Worm (Caenorhabditis elegans): ENCODE measurements around the gene Y39G8B.13.

- TF ChIP-seq him-1 (tag; optimal IDR thresholded peaks at IDR 0.05) (no peak), W03F9.2 (tag; optimal IDR thresholded peaks at IDR 0.05) (no peak), dao-5 (tag; optimal IDR thresholded peaks at IDR 0.05) (no peak)
Observed at ce11 chrII:13982923-13983322, at the start of gene Y39G8B.13, which contains the start of gene Y39G8B.10.
